Fruit fly (Drosophila melanogaster) S2 (cell line): Measurements from ENCODE around the gene CG46430.

Experiments used
- CG8478 ChIP-seq: fragments of >200 bp; optimal IDR thresholded peaks from 2 replicates; lab custom pipeline; 2018
- CTCF ChIP-seq, 2 experiments: fragments of >200 bp; optimal IDR thresholded peaks; 2 replicates each; lab custom pipeline; 2018

- TF ChIP-seq CTCF (optimal IDR thresholded peaks at IDR 0.05; lab: Kevin White, UChicago) (no peak), CG8478 (lab: Kevin White, UChicago) (no peak)
Measured at dm6 chr3L:10516707-10517450, 38.6 kb downstream of the CG46430 start.
